Worm (Caenorhabditis elegans): ENCODE data around the gene F57G4.11.

F57G4.11 gene

DNA sequence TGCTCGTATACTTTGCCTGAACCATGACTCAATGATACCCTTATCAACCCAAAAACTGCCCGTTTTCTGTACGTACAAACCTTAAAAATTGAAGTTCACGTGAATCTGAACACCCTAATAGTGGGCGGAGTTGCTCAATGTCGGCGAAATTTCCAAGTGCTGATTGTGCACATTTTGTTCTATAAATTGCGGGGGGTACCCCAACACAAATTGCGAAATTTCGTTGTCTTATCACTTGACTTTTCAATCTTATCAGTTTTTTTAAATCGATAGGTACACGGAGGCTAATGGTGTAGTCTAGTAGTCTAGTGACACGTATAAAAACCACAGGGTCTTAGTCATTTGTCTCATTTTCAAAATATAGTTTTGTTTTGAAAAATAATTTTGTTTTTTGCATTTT is 34.2 kb downstream of the F57G4.11 start, which contains the start of gene fbxa-108 (continued):
- TF ChIP-seq xnd-1 (tag; optimal IDR thresholded peaks at IDR 0.05) (no peak), F10E7.11 (tag; optimal IDR thresholded peaks at IDR 0.05) (no peak), aptf-2 (GFP tag; conservative IDR thresholded peaks at IDR 0.05) (no peak)

DNA sequence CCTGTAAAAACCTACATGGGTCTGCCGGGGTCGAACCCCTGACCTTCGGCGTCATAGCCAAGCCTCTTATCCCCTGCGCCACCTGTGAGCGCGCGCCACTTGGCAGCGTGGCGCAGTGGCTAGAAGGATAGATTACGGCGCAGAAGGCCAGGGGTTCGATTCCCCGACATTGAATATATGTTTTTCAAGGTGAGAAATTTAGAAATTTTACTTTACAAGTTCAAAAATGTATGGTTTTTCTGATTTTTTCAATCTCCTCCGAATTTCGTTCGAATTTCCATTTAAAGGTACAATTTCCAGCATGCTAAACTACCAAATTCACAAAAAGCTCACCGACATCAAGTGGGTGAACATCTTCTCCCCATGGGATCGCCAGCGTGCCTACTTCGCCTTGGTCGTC is 35.0 kb downstream of the F57G4.11 start, which contains the start of gene dgat-2:
Gene dgat-2 (plus strand): TSS at position 301 of the 400 bp plus-strand sequence.
- no peak for TF ChIP-seq rpc-1 (optimal IDR thresholded peaks at IDR 0.05)
- TF ChIP-seq rpc-1 (tag; optimal IDR thresholded peaks at IDR 0.05): peak; percentile 10
- no peak for TF ChIP-seq repo-1 (tag; optimal IDR thresholded peaks at IDR 0.05)
- no peak for TF ChIP-seq lsl-1 (GFP tag; optimal IDR thresholded peaks at IDR 0.05)
- TF ChIP-seq cebp-2 (GFP tag; IDR thresholded peaks at IDR 0.05): no peak

DNA sequence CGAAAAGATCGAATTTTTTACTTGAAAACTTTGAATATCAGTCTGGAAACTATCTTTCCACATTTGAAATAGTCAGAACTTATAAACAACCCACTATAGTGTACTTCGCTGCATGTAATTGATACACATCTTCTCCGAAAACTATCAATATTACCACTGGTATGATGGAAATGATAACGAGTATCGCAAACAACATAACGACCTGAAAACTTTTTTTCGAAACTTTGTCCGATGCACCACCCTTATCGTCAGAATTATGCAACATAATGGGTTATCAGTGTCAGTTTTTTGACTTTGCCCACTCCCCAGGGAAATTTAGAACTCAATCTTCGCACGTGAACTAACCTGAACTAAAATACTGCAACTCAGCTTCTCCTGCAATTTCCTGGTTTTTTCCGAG is 37.3 kb downstream of the F57G4.11 start:
- TF ChIP-seq nhr-80 (tag; optimal IDR thresholded peaks at IDR 0.05) (peak; percentile 87), F57A8.1 (GFP tag; optimal IDR thresholded peaks at IDR 0.05) (no peak), F10E7.11 (tag; optimal IDR thresholded peaks at IDR 0.05) (no peak), hlh-26 (GFP tag; conservative IDR thresholded peaks at IDR 0.05) (no peak), atf-7 (tag; optimal IDR thresholded peaks at IDR 0.05) (peak; percentile 41), egl-44 (GFP tag; IDR thresholded peaks at IDR 0.05) (no peak), snpc-4 (GFP tag; optimal IDR thresholded peaks at IDR 0.05) (no peak), snpc-4 (tag; optimal IDR thresholded peaks at IDR 0.05) (peak in 1 of 4 experiments; percentile 0), athp-1 (tag; optimal IDR thresholded peaks at IDR 0.05) (no peak), snpc-1.3 (tag; optimal IDR thresholded peaks at IDR 0.05; ENCODE audit: insufficient read depth) (no peak), F49E8.2 (tag; optimal IDR thresholded peaks at IDR 0.05; ENCODE audit: insufficient read depth) (no peak)

DNA sequence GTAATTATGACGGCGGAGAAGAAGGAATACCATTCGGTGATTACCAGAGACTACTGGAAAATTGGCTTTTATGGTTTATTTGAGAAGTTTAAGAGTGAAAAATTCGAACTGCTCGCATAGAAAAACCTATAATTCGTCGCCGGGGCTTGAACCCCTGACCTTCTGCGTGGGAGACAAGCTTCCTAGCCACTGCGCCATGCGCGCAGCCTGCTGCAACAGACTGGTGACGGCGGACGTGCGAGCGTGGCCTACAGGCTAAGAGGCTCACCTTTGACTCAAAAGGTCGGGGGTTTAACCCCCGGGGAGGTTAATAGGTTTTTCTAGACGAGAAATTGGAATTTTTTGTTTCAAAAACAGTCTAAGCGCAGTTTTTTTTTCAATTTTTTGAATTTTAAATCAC is 39.4 kb downstream of the F57G4.11 start:
- no peak for TF ChIP-seq ztf-6 (GFP tag; IDR thresholded peaks at IDR 0.05)
- TF ChIP-seq tbp1 (GFP tag; optimal IDR thresholded peaks at IDR 0.05): peak; percentile 56
- no peak for TF ChIP-seq rpc-1 (optimal IDR thresholded peaks at IDR 0.05)
- peak; percentile 40 for TF ChIP-seq rpc-1 (tag; optimal IDR thresholded peaks at IDR 0.05)
- TF ChIP-seq nhr-120 (GFP tag; IDR thresholded peaks at IDR 0.05): peak; percentile 77; the same call in 1 of the 2 replicates
- peak; percentile 67 for TF ChIP-seq zfh-2 (GFP tag; conservative IDR thresholded peaks at IDR 0.05)
- no peak for TF ChIP-seq let-607 (tag; optimal IDR thresholded peaks at IDR 0.05)

DNA sequence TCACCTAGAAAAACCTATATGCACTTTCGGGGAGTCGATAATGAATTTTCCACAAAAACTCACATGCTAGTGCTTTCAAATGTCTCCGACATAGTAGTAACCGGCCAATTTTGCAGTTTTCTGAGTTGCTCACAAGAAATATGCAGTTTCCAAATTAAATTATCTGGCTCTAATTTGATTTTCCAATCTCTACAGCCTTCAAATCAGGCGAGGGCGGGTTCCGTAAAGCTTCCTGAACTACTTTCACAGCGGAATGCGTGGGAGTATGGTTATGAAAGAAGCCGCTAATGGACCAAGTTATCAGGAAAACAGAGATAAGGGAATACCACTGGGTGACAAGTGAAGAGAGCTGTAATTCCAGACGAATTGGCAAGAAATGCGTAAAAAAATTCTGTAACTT is 40.9 kb downstream of the F57G4.11 start, which contains the start of gene F59A1.11:
Gene F59A1.11 (minus strand): TSS at position 101 of the 400 bp plus-strand sequence.
- TF ChIP-seq lin-26 (GFP tag; IDR thresholded peaks at IDR 0.05) (no peak), nhr-120 (GFP tag; IDR thresholded peaks at IDR 0.05) (no peak), F49E8.2 (tag; optimal IDR thresholded peaks at IDR 0.05; ENCODE audit: insufficient read depth) (no peak), chd-7 (tag; optimal IDR thresholded peaks at IDR 0.05) (no peak), pha-4 (tag; optimal IDR thresholded peaks at IDR 0.05) (no peak), F57C9.4 (tag; optimal IDR thresholded peaks at IDR 0.05) (no peak), tbx-9 (tag; optimal IDR thresholded peaks at IDR 0.05; ENCODE audit: borderline replicate concordance) (no peak), lsl-1 (GFP tag; optimal IDR thresholded peaks at IDR 0.05) (no peak), tbp1 (GFP tag; optimal IDR thresholded peaks at IDR 0.05) (no peak), F22D6.2 (tag; optimal IDR thresholded peaks at IDR 0.05) (no peak), snpc-1.1 (tag; optimal IDR thresholded peaks at IDR 0.05; ENCODE audit: insufficient read depth) (no peak), ccch-3 (GFP tag; optimal IDR thresholded peaks at IDR 0.05) (no peak), mel-28 (tag; optimal IDR thresholded peaks at IDR 0.05; ENCODE audit: borderline replicate concordance) (no peak), bed-1 (GFP tag; IDR thresholded peaks at IDR 0.05) (no peak), somi-1 (GFP tag; optimal IDR thresholded peaks at IDR 0.05) (no peak), attf-5 (GFP tag; optimal IDR thresholded peaks at IDR 0.05) (no peak)
